Worm (Caenorhabditis elegans) whole organism, early embryonic: Measurements from ENCODE around the gene lgc-24.

Source experiments
- B0310.2 ChIP-seq: sonication (generic microtip); optimal IDR thresholded peaks from 2 replicates; lab custom pipeline; 2016; ENCODE audit warnings: mild to moderate bottlenecking, missing genetic modification characterization, missing compliant biosample characterization
- F13C5.2 ChIP-seq: sonication (generic microtip); optimal IDR thresholded peaks from 2 replicates; lab custom pipeline; 2017; ENCODE audit warnings: mild to moderate bottlenecking, missing genetic modification characterization, inconsistent platforms, missing compliant biosample characterization
- aly-1 ChIP-seq: sonication (generic microtip); optimal IDR thresholded peaks from 2 replicates; lab custom pipeline; 2016; ENCODE audit warnings: missing genetic modification characterization, missing compliant biosample characterization
- ama-1 ChIP-seq: fragments of 150-350 bp; optimal IDR thresholded peaks from 2 replicates; lab custom pipeline; 2014
- ceh-13 ChIP-seq: fragments of 200-800 bp; sonication (Bioruptor generic); optimal IDR thresholded peaks from 2 replicates; lab custom pipeline; 2018; ENCODE audit warnings: mild to moderate bottlenecking, missing genetic modification characterization, missing compliant biosample characterization
- ceh-36 ChIP-seq: sonication (generic microtip); optimal IDR thresholded peaks from 2 replicates; lab custom pipeline; 2016; ENCODE audit warnings: missing genetic modification characterization, inconsistent platforms, missing compliant biosample characterization
- ets-7 ChIP-seq: sonication (generic microtip); optimal IDR thresholded peaks from 2 replicates; lab custom pipeline; 2016; ENCODE audit warnings: missing genotype, missing genetic modification characterization, missing compliant biosample characterization
- flt-1 ChIP-seq: fragments of 200-800 bp; sonication (Bioruptor generic); IDR thresholded peaks from 2 replicates; pipeline ENCODE4 v1.3.6; 2022; ENCODE audit warnings: missing genetic modification characterization, missing compliant biosample characterization
- hmbx-1 ChIP-seq: sonication (generic microtip); optimal IDR thresholded peaks from 2 replicates; lab custom pipeline; 2016; ENCODE audit warnings: mild to moderate bottlenecking, missing genetic modification characterization, missing compliant biosample characterization
- hmg-4 ChIP-seq: fragments of 200-800 bp; sonication (Bioruptor generic); optimal IDR thresholded peaks from 2 replicates; lab custom pipeline; 2018; ENCODE audit warnings: mild to moderate bottlenecking, missing genetic modification characterization, missing compliant biosample characterization
- hnd-1 ChIP-seq: sonication (generic microtip); optimal IDR thresholded peaks from 2 replicates; lab custom pipeline; 2016; ENCODE audit warnings: missing genetic modification characterization, missing compliant biosample characterization
- pes-1 ChIP-seq: fragments of 200-800 bp; sonication (Bioruptor generic); IDR thresholded peaks from 2 replicates; pipeline ENCODE4 v1.3.6; 2022; ENCODE audit warnings: missing genetic modification reagents, missing genetic modification characterization, missing compliant biosample characterization
- scrt-1 ChIP-seq: fragments of 200-800 bp; sonication (Bioruptor generic); IDR thresholded peaks from 2 replicates; pipeline ENCODE4 v1.3.6; 2022; ENCODE audit warnings: missing genetic modification characterization, missing compliant biosample characterization
- sea-1 ChIP-seq: fragments of 200-800 bp; sonication (Bioruptor generic); conservative IDR thresholded peaks from 2 replicates; pipeline ENCODE4 v1.3.6; 2022; ENCODE audit warnings: missing genetic modification characterization, missing compliant biosample characterization
- tbx-11 ChIP-seq: fragments of 200-800 bp; sonication (Bioruptor generic); IDR thresholded peaks from 2 replicates; pipeline ENCODE4 v1.3.6; 2022; ENCODE audit warnings: missing genetic modification characterization, missing compliant biosample characterization
- tbx-37 ChIP-seq: fragments of 200-800 bp; sonication (Bioruptor generic); conservative IDR thresholded peaks from 2 replicates; pipeline ENCODE4 v1.3.6; 2022; ENCODE audit warnings: missing genetic modification reagents, missing genetic modification characterization, missing compliant biosample characterization
- tra-4 ChIP-seq: sonication (generic microtip); optimal IDR thresholded peaks from 2 replicates; lab custom pipeline; 2017; ENCODE audit warnings: missing genetic modification characterization, missing compliant biosample characterization

lgc-24 gene

DNA sequence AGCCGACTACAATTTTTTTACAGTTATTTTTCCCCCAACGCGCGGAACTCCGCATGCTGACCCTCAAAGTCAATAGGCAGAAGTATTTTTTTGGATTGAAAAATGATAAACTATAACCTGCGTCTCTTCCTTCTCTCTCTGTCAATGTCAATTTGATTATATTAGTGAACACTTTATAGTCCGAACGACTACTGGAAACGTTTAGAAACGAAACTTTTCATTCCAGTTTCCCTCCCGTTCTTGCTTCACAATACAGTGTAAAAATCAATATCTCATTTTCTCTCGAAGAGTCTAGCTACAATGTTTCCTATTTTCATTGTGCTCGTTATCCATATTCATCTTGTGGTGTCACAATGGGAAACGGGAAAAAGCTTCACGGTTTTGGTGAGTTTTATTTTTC lies at the start of gene lgc-24:
TSS of gene lgc-24 (plus strand) at position 301 of the 400 bp plus-strand sequence.
- TF ChIP-seq tra-4 (tag; lab: Kevin White, UChicago) (no peak), hmg-4 (no peak), B0310.2 (tag; lab: Kevin White, UChicago) (no peak), scrt-1 (no peak), ceh-13 (no peak), ets-7 (tag; lab: Kevin White, UChicago) (no peak), aly-1 (tag; lab: Kevin White, UChicago) (no peak), sea-1 (GFP tag; lab: Robert Waterston, UW) (no peak)

DNA sequence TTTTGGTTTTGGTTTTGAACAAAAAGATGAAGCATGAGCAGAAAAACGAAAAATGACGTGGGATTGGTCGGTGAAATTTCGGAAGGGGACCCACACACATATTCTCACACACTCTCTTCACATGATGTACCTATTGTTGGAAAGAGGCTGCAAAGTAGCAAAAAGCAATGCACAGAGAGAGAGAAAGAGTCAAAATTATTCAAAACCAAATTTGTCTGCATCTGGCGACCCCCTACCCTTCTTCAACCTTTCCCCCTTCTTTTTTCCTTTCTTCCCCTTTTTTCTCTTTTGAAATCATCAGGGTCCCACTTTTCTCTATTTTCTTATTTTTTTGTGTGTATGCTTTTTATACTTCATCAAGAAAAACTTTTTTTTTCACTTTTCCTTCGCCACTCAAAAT lies 46.9 kb upstream of the lgc-24 start:
- TF ChIP-seq hmg-4: no peak
- no peak for TF ChIP-seq hmbx-1 (tag; lab: Kevin White, UChicago)
- TF ChIP-seq pes-1 (GFP tag; lab: Robert Waterston, UW): no peak
- TF ChIP-seq tra-4 (tag; lab: Kevin White, UChicago): no peak
- no peak for TF ChIP-seq ets-7 (tag; lab: Kevin White, UChicago)
- no peak for TF ChIP-seq flt-1 (GFP tag; lab: Robert Waterston, UW)

DNA sequence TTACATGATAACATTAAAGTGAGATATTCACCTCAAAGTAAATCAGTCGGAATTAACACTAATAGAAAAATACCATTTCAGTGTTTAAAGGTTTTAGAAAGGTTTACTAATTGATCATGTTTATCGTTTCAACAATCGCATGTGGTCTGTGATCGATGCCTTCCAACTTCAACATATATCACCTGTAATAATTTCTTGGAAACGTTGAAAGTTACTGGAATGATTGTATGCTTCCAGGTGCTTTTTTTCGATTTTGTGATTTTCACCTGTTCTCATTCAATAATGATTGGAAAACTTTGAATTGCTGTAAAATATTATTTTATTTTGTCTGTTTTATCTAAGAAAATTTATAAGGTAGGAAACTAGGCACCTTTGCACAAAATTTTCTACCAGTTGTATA lies 45.9 kb upstream of the lgc-24 start:
- TF ChIP-seq ceh-13 (no peak), hnd-1 (tag; lab: Kevin White, UChicago) (no peak), B0310.2 (tag; lab: Kevin White, UChicago) (no peak)

DNA sequence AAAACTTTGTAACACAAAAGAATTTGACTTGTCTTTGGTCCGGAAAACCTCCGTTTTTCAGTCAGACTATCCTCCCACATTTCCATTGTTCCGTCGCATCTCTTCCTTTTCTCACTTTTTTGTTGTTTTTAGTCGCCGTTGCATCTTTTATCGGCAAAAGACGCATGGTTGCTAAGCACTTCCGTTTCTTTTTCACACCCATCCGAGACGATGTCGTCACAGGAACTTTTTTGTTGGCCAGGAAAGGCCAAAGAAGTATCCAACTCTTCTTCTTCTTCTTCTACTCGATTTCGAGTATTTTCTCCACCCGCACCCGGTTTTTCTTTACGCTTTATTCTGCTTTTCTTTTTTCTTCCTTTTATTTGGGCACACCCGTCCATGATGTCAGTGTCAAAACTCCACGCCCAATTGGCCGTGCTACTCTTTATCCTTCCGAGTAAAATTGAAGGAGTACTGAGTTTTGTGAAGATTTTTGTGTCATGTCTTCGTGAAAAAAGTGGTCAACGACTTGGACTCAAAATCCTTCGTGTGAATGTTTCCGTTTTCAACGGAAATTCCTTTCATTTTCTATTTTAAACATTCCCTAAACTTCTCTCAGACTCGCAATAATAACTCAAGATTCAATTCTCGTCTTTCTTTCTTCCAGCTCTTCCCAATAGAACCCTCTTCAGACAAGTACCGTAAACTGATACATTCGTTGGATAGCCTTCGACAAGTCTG lies 43.1 kb upstream of the lgc-24 start, which contains the start of gene B0198.2:
TSS of gene B0198.2 (plus strand) at position 670 of the 720 bp plus-strand sequence.
- TF ChIP-seq sea-1 (GFP tag; lab: Robert Waterston, UW): no peak
- TF ChIP-seq tbx-37 (GFP tag; lab: Robert Waterston, UW): no peak
- no peak for TF ChIP-seq flt-1 (GFP tag; lab: Robert Waterston, UW)
- no peak for TF ChIP-seq ceh-13
- no peak for TF ChIP-seq scrt-1
- TF ChIP-seq pes-1 (GFP tag; lab: Robert Waterston, UW): no peak
- TF ChIP-seq ets-7 (tag; lab: Kevin White, UChicago): no peak
- no peak for TF ChIP-seq aly-1 (tag; lab: Kevin White, UChicago)
- TF ChIP-seq hnd-1 (tag; lab: Kevin White, UChicago): no peak
- no peak for TF ChIP-seq tra-4 (tag; lab: Kevin White, UChicago)
- no peak for TF ChIP-seq hmg-4
- no peak for TF ChIP-seq ceh-36
- no peak for TF ChIP-seq B0310.2 (tag; lab: Kevin White, UChicago)
- no peak for TF ChIP-seq tbx-11 (GFP tag; lab: Robert Waterston, UW)
- no peak for TF ChIP-seq hmbx-1 (tag; lab: Kevin White, UChicago)
- no peak for TF ChIP-seq F13C5.2
- no peak for TF ChIP-seq ama-1 (lab: Kevin White, UChicago)

DNA sequence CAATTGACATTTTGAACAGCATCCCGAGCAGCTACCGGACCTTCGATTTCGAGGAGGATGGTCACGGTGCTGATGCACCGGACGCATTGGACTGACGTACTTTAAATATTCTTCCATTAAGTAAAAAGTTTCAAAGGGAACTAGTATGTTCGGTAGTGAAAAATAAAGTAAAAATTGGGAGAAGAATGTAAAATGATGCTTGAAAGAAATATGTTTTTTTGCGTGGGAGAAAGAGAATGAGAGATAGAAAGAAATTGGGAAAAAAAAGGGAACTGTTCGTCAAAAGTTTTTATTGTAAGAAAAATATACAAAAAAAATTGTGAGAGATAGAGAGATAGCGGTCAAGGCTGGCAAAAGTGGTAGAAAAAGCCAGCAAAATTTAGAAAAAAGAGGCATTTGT lies 34.4 kb upstream of the lgc-24 start, which contains the start of gene tsp-20:
TSS of gene tsp-20 (minus strand) at position 101 of the 400 bp plus-strand sequence.
- TF ChIP-seq hnd-1 (tag; lab: Kevin White, UChicago) (no peak), B0310.2 (tag; lab: Kevin White, UChicago) (no peak)

DNA sequence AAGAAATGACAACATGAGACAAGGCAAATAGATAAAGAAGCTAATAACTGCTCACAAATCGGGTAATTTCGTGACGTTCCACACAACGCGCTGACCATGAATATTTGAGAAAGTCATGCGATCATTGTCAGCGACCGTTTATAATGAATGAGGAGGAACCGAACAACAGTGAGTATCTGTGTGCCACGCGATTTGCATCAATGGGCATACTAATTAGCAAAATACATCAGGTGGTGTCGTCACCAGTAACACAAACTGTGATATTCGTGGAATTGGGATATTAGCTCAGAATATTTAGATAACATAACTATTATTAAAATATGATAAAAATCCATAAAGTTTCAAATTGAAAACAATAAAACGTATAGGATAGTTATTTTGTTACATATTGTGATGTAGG lies 33.7 kb upstream of the lgc-24 start:
- TF ChIP-seq F13C5.2 (no peak), ama-1 (lab: Kevin White, UChicago) (no peak), tra-4 (tag; lab: Kevin White, UChicago) (no peak), ceh-36 (no peak), ets-7 (tag; lab: Kevin White, UChicago) (no peak), hnd-1 (tag; lab: Kevin White, UChicago) (no peak), ceh-13 (no peak), hmbx-1 (tag; lab: Kevin White, UChicago) (no peak), tbx-37 (GFP tag; lab: Robert Waterston, UW) (no peak), aly-1 (tag; lab: Kevin White, UChicago) (no peak), sea-1 (GFP tag; lab: Robert Waterston, UW) (no peak), pes-1 (GFP tag; lab: Robert Waterston, UW) (no peak), B0310.2 (tag; lab: Kevin White, UChicago) (no peak), tbx-11 (GFP tag; lab: Robert Waterston, UW) (no peak), scrt-1 (no peak)

DNA sequence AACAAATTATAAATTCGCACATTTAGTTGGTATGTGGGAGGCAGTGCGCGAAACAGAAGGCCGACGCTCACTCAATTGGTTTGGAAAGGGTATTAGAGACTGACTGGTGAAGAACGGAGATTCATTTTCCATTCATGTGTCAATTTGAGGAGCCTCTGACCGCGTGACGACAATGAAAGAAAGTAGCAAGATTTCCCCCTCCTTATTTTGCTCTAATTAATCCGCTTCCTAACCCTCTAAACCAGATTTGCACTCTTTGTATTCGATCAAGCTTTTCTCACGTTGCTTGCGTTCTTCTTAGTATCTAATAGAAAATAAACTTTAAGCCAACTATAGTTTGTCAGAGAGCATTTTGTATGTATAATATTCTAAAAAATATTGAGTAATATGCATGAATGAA lies 32.2 kb upstream of the lgc-24 start:
- TF ChIP-seq ets-7 (tag; lab: Kevin White, UChicago): no peak
- peak; percentile 3 for TF ChIP-seq F13C5.2

DNA sequence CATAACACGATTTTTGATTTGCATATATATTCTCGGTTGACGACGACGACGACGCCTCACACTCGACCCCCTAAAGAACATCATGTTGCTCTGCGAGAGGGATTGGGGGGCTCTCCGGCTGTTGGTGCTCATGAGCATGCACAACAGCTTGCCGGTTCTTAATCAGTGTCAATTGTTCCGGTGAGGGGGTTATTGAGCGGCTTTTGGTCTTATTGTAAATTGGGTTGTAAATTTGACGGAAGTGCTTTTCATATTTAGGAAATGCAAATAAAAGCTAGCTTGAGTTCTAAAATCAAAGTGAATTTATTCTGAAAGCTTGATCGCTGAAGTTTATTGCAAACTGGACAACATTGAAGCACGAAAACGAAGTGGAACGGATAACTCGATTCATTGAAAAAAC lies 30.4 kb upstream of the lgc-24 start:
- TF ChIP-seq B0310.2 (tag; lab: Kevin White, UChicago) (no peak), ceh-13 (no peak), pes-1 (GFP tag; lab: Robert Waterston, UW) (no peak), hnd-1 (tag; lab: Kevin White, UChicago) (no peak), aly-1 (tag; lab: Kevin White, UChicago) (no peak), tbx-11 (GFP tag; lab: Robert Waterston, UW) (no peak), flt-1 (GFP tag; lab: Robert Waterston, UW) (no peak), ceh-36 (no peak), F13C5.2 (no peak), scrt-1 (no peak), tra-4 (tag; lab: Kevin White, UChicago) (no peak), ets-7 (tag; lab: Kevin White, UChicago) (no peak), hmbx-1 (tag; lab: Kevin White, UChicago) (no peak), tbx-37 (GFP tag; lab: Robert Waterston, UW) (no peak)
